Fruit fly (Drosophila melanogaster) whole organism, wandering third instar larva: ENCODE measurements around the gene CG5149.

ENCODE experiments used
- Hr78 ChIP-seq: fragments of >200 bp; optimal IDR thresholded peaks from 2 replicates; lab custom pipeline; 2017; ENCODE audit warnings: missing biosample characterization, missing genetic modification characterization
- Hr83 ChIP-seq: fragments of 200-300 bp; sonication (Bioruptor generic); optimal IDR thresholded peaks from 2 replicates; lab custom pipeline; 2016; ENCODE audit warnings: missing biosample characterization, mild to moderate bottlenecking, missing genetic modification characterization, moderate library complexity; ENCODE audit not compliant: poor library complexity, severe bottlenecking
- dmrt93B ChIP-seq: fragments of 200-800 bp; sonication (Bioruptor generic); optimal IDR thresholded peaks from 2 replicates; lab custom pipeline; 2018; ENCODE audit warnings: missing biosample characterization, mild to moderate bottlenecking, missing genetic modification characterization
- foxo ChIP-seq, 2 experiments: fragments of 200-800 bp; sonication (Bioruptor generic); optimal IDR thresholded peaks; 2 replicates in 1 of 2; 3 replicates in 1 of 2; lab custom pipeline; 2016 to 2017; ENCODE audit warnings: missing biosample characterization in 2 of 2, missing genetic modification characterization in 2 of 2
- fru ChIP-seq: fragments of 200-800 bp; sonication (Bioruptor generic); optimal IDR thresholded peaks from 3 replicates; lab custom pipeline; 2016; ENCODE audit warnings: missing biosample characterization, mild to moderate bottlenecking, missing genetic modification characterization
- lola ChIP-seq: fragments of >200 bp; optimal IDR thresholded peaks from 2 replicates; lab custom pipeline; 2017; ENCODE audit warnings: missing biosample characterization, missing genetic modification characterization
- rgr ChIP-seq: fragments of 200-800 bp; sonication (Bioruptor generic); optimal IDR thresholded peaks from 3 replicates; lab custom pipeline; 2016; ENCODE audit warnings: missing biosample characterization, mild to moderate bottlenecking, missing genetic modification characterization
- woc ChIP-seq: sonication (Bioruptor generic); optimal IDR thresholded peaks from 2 replicates; lab custom pipeline; 2016; ENCODE audit warnings: missing biosample characterization, mild to moderate bottlenecking, missing genetic modification characterization

CG5149 gene

DNA sequence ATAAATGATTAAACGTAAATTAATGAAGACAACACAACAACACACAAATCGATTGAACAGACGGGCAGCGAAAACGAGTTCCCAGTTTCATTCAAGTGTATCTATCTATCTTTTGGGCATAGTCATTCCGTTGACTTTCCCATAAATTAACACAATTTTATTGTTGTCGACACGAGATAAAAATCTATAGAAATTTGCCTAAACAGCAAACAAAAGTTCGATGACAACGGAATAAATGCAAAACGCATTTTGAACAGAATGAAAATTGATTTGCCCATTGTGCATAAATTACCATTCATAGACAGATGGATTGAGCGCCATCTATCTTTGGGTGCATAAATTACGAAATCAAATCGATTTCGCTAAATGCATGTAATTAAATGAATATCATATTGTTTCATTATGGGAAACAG, 35.3 kb downstream of the CG5149 start:
- no peak for TF ChIP-seq woc (GFP tag; lab: Kevin White, UChicago)
- TF ChIP-seq, all 38 proteins: peak for 0

DNA sequence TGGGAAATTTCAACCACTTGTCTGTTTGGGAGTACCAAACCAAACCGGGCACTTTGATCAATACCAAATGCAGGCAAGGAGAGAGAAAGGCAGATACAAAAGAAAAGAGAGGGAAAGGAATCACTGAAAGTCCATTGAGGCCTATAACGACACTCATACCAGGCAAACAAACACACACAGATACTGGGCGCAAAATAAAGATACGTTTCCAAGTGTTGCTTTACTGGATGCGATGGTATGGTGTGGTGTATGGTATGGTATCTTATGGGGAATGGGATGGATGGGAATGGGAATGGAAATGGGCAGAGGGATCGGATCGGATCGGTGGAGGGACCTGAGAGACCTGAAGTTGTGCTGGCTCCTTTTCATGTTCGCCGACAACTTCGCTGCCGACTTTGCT, 47.9 kb downstream of the CG5149 start:
- TF ChIP-seq Hr78 (GFP tag; lab: Kevin White, UChicago): no peak
- TF ChIP-seq rgr (GFP tag; lab: Kevin White, UChicago): no peak
- TF ChIP-seq fru (GFP tag; lab: Kevin White, UChicago): no peak
- no peak for TF ChIP-seq lola (GFP tag; lab: Kevin White, UChicago)

DNA sequence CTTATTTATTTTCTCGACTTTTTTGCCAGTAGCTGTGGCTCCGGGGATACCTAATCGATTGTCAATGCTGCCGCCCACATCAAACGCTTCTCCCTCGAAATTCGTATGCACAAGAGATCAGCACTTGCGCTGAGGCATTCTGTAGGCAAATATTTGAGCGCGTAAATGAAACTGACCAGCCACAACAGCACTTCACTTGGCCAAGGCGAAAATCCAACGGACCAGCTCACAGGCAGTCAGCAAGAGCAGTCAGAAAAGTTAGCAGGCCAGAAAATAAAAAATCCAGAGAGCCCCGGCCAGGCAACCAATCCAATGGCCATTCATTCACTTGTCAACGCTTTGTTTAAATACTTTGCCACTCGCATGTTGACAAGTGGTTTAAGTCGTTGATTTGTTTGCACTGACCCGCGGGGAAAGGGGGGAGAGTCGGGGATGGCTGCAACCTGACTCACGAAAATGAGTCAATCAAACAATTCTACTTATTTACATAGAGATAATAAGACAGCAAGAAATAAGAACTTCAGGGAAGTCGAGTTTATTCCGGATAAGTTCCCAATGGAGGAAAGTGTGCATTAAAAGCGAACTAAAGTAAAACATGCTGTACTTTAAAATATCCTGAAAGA, 48.5 kb downstream of the CG5149 start:
- TF ChIP-seq Hr83 (GFP tag; lab: Kevin White, UChicago) (peak; percentile 38), foxo (GFP tag; optimal IDR thresholded peaks at IDR 0.05; lab: Kevin White, UChicago) (no peak), dmrt93B (GFP tag; lab: Kevin White, UChicago) (peak; percentile 18)
- TF ChIP-seq, all 38 proteins: peak for 2
